Worm (Caenorhabditis elegans) whole organism, L3 larva: ENCODE data around the gene C01G12.3.
"Not testable (repeated sequence)": the region's sequence is repeated elsewhere in the genome, so short reads cannot be mapped to it uniquely, and the experiment has no call there.

Experiments used
- ama-1 ChIP-seq: fragments of 150-350 bp; optimal IDR thresholded peaks from 2 replicates; lab custom pipeline; 2018
- elt-2 ChIP-seq: sonication (generic microtip); optimal IDR thresholded peaks from 2 replicates; lab custom pipeline; 2016; ENCODE audit warnings: missing genetic modification reagents, mild to moderate bottlenecking, missing genetic modification characterization, missing compliant biosample characterization
- fos-1 ChIP-seq: fragments of 150-350 bp; optimal IDR thresholded peaks from 2 replicates; lab custom pipeline; 2014; ENCODE audit warnings: missing biosample characterization, missing genetic modification characterization
- mml-1 ChIP-seq: fragments of 150-350 bp; sonication (generic microtip); optimal IDR thresholded peaks from 3 replicates; lab custom pipeline; 2014; ENCODE audit warnings: missing biosample characterization, missing genetic modification characterization
- nhr-11 ChIP-seq: fragments of 150-350 bp; optimal IDR thresholded peaks from 2 replicates; lab custom pipeline; 2014; ENCODE audit warnings: missing biosample characterization, missing genetic modification characterization
- pqm-1 ChIP-seq: fragments of 150-350 bp; optimal IDR thresholded peaks from 2 replicates; lab custom pipeline; 2017; ENCODE audit warnings: missing biosample characterization, missing genetic modification characterization, inconsistent platforms
- sea-2 ChIP-seq: fragments of 150-350 bp; sonication (generic microtip); optimal IDR thresholded peaks from 4 replicates; lab custom pipeline; 2014; ENCODE audit warnings: missing biosample characterization, missing genetic modification reagents, missing genetic modification characterization
- skn-1 ChIP-seq: fragments of 150-350 bp; optimal IDR thresholded peaks from 2 replicates; lab custom pipeline; 2014; ENCODE audit warnings: missing biosample characterization, missing genetic modification characterization
- unc-39 ChIP-seq: sonication (generic microtip); optimal IDR thresholded peaks from 4 replicates; lab custom pipeline; 2017; ENCODE audit warnings: missing biosample characterization, missing genetic modification characterization
- zag-1 ChIP-seq: fragments of 150-350 bp; optimal IDR thresholded peaks from 2 replicates; lab custom pipeline; 2014; ENCODE audit warnings: missing biosample characterization, missing genetic modification characterization

ce11 chrII:14563766-14564370 lies 18.2 kb downstream of the C01G12.3 start:
- not testable (repeated sequence) for TF ChIP-seq sea-2; unc-39; skn-1; pqm-1; elt-2; zag-1; ama-1 (lab: Kevin White, UChicago); nhr-11 (tag; lab: Kevin White, UChicago); mml-1; fos-1
